Fruit fly (Drosophila melanogaster) Kc167 (cell line): Measurements from ENCODE around the gene CG33062.

Source experiments
- Sin3A ChIP-seq: fragments of >200 bp; optimal IDR thresholded peaks from 2 replicates; lab custom pipeline; 2018; ENCODE audit warnings: missing external identifiers
- h ChIP-seq: fragments of >200 bp; optimal IDR thresholded peaks from 3 replicates; lab custom pipeline; 2018; ENCODE audit warnings: missing external identifiers
- insv ChIP-seq: fragments of >200 bp; optimal IDR thresholded peaks from 3 replicates; lab custom pipeline; 2018; ENCODE audit warnings: missing external identifiers

DNA sequence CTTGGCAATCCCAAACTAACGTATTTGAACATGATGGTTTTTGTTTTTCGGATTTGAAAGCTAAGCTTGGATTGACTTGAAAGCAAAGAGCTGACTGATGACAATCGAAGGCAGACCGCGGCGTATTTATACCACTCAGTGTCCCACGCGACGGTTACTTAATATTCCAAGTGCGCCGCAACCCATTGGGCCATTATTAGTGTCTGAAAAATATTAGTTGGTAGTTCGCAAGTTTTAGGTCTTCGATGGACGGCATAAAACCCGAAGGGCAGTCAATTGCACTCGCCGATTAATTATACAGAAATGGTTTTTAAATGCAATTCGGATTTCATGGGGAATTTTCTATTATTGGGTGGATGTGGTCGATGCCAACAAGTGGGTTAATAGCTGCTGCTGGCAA is 18.4 kb upstream of the CG33062 start, which contains the start of gene CG14095:
- TF ChIP-seq Sin3A (lab: Kevin White, UChicago) = no peak
- TF ChIP-seq h (lab: Kevin White, UChicago) = no peak
- no peak for TF ChIP-seq insv (lab: Kevin White, UChicago)
